Worm (Caenorhabditis elegans) whole organism, midembryonic: ENCODE results near the gene bigr-1.

Source experiments
- cog-1 ChIP-seq: sonication (generic microtip); optimal IDR thresholded peaks from 2 replicates; lab custom pipeline; 2016; ENCODE audit warnings: missing genetic modification characterization, missing compliant biosample characterization
- med-1 ChIP-seq: sonication (generic microtip); optimal IDR thresholded peaks from 2 replicates; lab custom pipeline; 2017; ENCODE audit warnings: missing genetic modification characterization, mild to moderate bottlenecking, missing compliant biosample characterization, antibody characterized with exemption, missing genetic modification reagents; ENCODE audit not compliant: insufficient read depth

DNA sequence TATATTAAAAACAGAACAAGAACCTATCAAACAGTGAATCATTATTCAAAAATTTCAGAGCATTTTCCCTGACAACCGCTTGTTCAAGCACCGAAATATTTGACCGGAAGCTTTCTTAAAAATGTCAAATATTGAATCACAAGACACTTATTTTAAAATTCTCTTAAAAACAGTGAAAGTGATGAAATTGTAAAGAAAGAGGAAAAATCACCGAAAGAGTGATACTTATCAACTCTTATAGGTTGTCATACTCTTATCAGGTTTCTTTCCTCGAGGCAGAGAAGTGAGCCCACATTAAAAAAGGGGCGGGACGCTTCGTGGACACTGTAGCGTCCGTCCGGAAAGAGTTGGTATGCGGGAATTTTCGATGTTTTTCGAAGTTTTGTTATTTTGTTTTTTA lies 27.7 kb upstream of the bigr-1 start:
- TF ChIP-seq cog-1 (tag; lab: Kevin White, UChicago) (no peak), med-1 (no peak)
